Worm (Caenorhabditis elegans): Measurements from ENCODE around the gene F58E2.3.

- TF ChIP-seq mdl-1 (tag; optimal IDR thresholded peaks at IDR 0.05) (no peak), fos-1 (tag; optimal IDR thresholded peaks at IDR 0.05) (no peak), nhr-11 (tag; optimal IDR thresholded peaks at IDR 0.05) (no peak), ceh-82 (tag; optimal IDR thresholded peaks at IDR 0.05) (no peak), skn-1 (tag; optimal IDR thresholded peaks at IDR 0.05) (no peak), egl-27 (tag; optimal IDR thresholded peaks at IDR 0.05) (no peak)
Measured at ce11 chrIV:3463254-3463653, 4.0 kb upstream of the F58E2.3 start, which contains the start of gene F58E2.4.
